Fruit fly (Drosophila melanogaster) whole organism, embryonic: ENCODE results near the gene Psf3.
A peak's percentile ranks its signal among the peaks of the same experiment; 100 is the strongest.

Experiments used
- Aef1 ChIP-seq: fragments of 200-800 bp; sonication (Bioruptor generic); IDR thresholded peaks from 3 replicates; pipeline ENCODE4 v1.3.6; 2022; ENCODE audit warnings: missing biosample characterization, missing genetic modification characterization
- Asciz ChIP-seq: fragments of 200-800 bp; sonication (Bioruptor generic); optimal IDR thresholded peaks from 2 replicates; lab custom pipeline; 2017; ENCODE audit warnings: missing biosample characterization, mild to moderate bottlenecking, missing genetic modification characterization, missing genetic modification reagents
- B-H1 ChIP-seq: fragments of 200-800 bp; sonication (Bioruptor generic); IDR thresholded peaks from 3 replicates; pipeline ENCODE4 v1.3.6; 2022; ENCODE audit warnings: missing biosample characterization, missing genetic modification characterization
- Bgb ChIP-seq: fragments of 200-800 bp; sonication (Bioruptor generic); IDR thresholded peaks from 2 replicates; pipeline ENCODE4 v1.3.6; 2022; ENCODE audit warnings: missing biosample characterization, missing genetic modification characterization; ENCODE audit not compliant: partially characterized antibody
- Blimp-1 ChIP-seq: fragments of 200-800 bp; sonication (Bioruptor generic); optimal IDR thresholded peaks from 3 replicates; lab custom pipeline; 2018; ENCODE audit warnings: missing biosample characterization, missing genetic modification characterization, mild to moderate bottlenecking, moderate library complexity, missing genetic modification reagents
- CG10565 ChIP-seq: fragments of 200-800 bp; sonication (Bioruptor generic); optimal IDR thresholded peaks from 3 replicates; lab custom pipeline; 2016; ENCODE audit warnings: missing biosample characterization, mild to moderate bottlenecking, missing genetic modification characterization
- CG12659 ChIP-seq: fragments of 200-800 bp; sonication (Bioruptor generic); optimal IDR thresholded peaks from 3 replicates; lab custom pipeline; 2017; ENCODE audit warnings: mild to moderate bottlenecking, missing biosample characterization, missing genetic modification reagents, missing genetic modification characterization
- CG12769 ChIP-seq: fragments of 200-800 bp; sonication (Bioruptor generic); optimal IDR thresholded peaks from 2 replicates; lab custom pipeline; 2019; ENCODE audit warnings: missing biosample characterization, mild to moderate bottlenecking, missing genetic modification characterization, moderate library complexity
- CG15479 ChIP-seq: fragments of 200-800 bp; sonication (Bioruptor generic); optimal IDR thresholded peaks from 3 replicates; lab custom pipeline; 2019; ENCODE audit warnings: missing biosample characterization, mild to moderate bottlenecking, missing genetic modification characterization, moderate library complexity
- CG15514 ChIP-seq: fragments of 200-800 bp; sonication (Bioruptor generic); optimal IDR thresholded peaks from 3 replicates; lab custom pipeline; 2017; ENCODE audit warnings: missing biosample characterization, missing genetic modification characterization, mild to moderate bottlenecking, moderate library complexity, missing genetic modification reagents
- CG15601 ChIP-seq: fragments of 200-800 bp; sonication (Bioruptor generic); optimal IDR thresholded peaks from 3 replicates; lab custom pipeline; 2019; ENCODE audit warnings: missing biosample characterization, mild to moderate bottlenecking, missing genetic modification characterization, moderate library complexity
- CG2678 ChIP-seq: fragments of 200-800 bp; sonication (Bioruptor generic); optimal IDR thresholded peaks from 3 replicates; lab custom pipeline; 2019; ENCODE audit warnings: missing biosample characterization, mild to moderate bottlenecking, missing genetic modification characterization, moderate library complexity
- CG2712 ChIP-seq: fragments of 200-800 bp; optimal IDR thresholded peaks from 3 replicates; lab custom pipeline; 2019; ENCODE audit warnings: missing biosample characterization, mild to moderate bottlenecking, missing genetic modification characterization, moderate library complexity
- CG30020 ChIP-seq: fragments of 200-800 bp; optimal IDR thresholded peaks from 2 replicates; lab custom pipeline; 2019; ENCODE audit warnings: missing biosample characterization, mild to moderate bottlenecking, missing genetic modification characterization, moderate library complexity
- CG31441 ChIP-seq: fragments of 200-800 bp; sonication (Bioruptor generic); IDR thresholded peaks from 2 replicates; pipeline ENCODE4 v1.3.6; 2022; ENCODE audit warnings: missing biosample characterization, missing genetic modification characterization
- CG32767 ChIP-seq: fragments of 200-800 bp; sonication (Bioruptor generic); IDR thresholded peaks from 2 replicates; pipeline ENCODE4 v1.3.6; 2022; ENCODE audit warnings: missing biosample characterization, missing genetic modification characterization
- CG3995 ChIP-seq: fragments of 200-800 bp; sonication (Bioruptor generic); optimal IDR thresholded peaks from 3 replicates; lab custom pipeline; 2016; ENCODE audit warnings: missing biosample characterization, missing genetic modification characterization
- CG5245 ChIP-seq: fragments of 200-800 bp; sonication (Bioruptor generic); optimal IDR thresholded peaks from 3 replicates; lab custom pipeline; 2016; ENCODE audit warnings: missing biosample characterization, missing genetic modification characterization
- CG6254 ChIP-seq: fragments of 200-800 bp; sonication (Bioruptor generic); optimal IDR thresholded peaks from 3 replicates; lab custom pipeline; 2017; ENCODE audit warnings: mild to moderate bottlenecking, missing biosample characterization, missing genetic modification reagents, missing genetic modification characterization
- CG6689 ChIP-seq: fragments of 200-800 bp; sonication (Bioruptor generic); IDR thresholded peaks from 2 replicates; pipeline ENCODE4 v1.3.6; 2022; ENCODE audit warnings: missing biosample characterization, missing genetic modification characterization
- CG7928 ChIP-seq: fragments of 200-800 bp; sonication (Bioruptor generic); optimal IDR thresholded peaks from 2 replicates; lab custom pipeline; 2017; ENCODE audit warnings: missing biosample characterization, mild to moderate bottlenecking, missing genetic modification characterization
- CG8290 ChIP-seq, 3 experiments: fragments of 200-800 bp; sonication (Bioruptor generic); optimal IDR thresholded peaks; 2 replicates each; lab custom pipeline; 2016 to 2019; ENCODE audit warnings: missing biosample characterization in 3 of 3, missing genetic modification characterization in 3 of 3, mild to moderate bottlenecking in 2 of 3, moderate library complexity in 1 of 3
- CG8924 ChIP-seq: fragments of 200-800 bp; optimal IDR thresholded peaks from 3 replicates; lab custom pipeline; 2019; ENCODE audit warnings: missing biosample characterization, mild to moderate bottlenecking, missing genetic modification characterization, moderate library complexity
- CG9727 ChIP-seq: fragments of 200-800 bp; sonication (Bioruptor generic); optimal IDR thresholded peaks from 3 replicates; lab custom pipeline; 2017; ENCODE audit warnings: missing biosample characterization, mild to moderate bottlenecking, missing genetic modification characterization
- Doc3 ChIP-seq: fragments of 200-800 bp; sonication (Bioruptor generic); IDR thresholded peaks from 3 replicates; pipeline ENCODE4 v1.3.6; 2022; ENCODE audit warnings: missing biosample characterization, missing genetic modification characterization; ENCODE audit not compliant: partially characterized antibody
- HmgD ChIP-seq: fragments of 200-800 bp; sonication (Bioruptor generic); optimal IDR thresholded peaks from 3 replicates; lab custom pipeline; 2016; ENCODE audit warnings: missing biosample characterization, missing genetic modification characterization
- Hmr ChIP-seq: fragments of 200-800 bp; sonication (Bioruptor generic); optimal IDR thresholded peaks from 3 replicates; lab custom pipeline; 2017; ENCODE audit warnings: mild to moderate bottlenecking, missing biosample characterization, missing genetic modification reagents, missing genetic modification characterization
- Hmx ChIP-seq: fragments of 200-800 bp; sonication (Bioruptor generic); optimal IDR thresholded peaks from 2 replicates; lab custom pipeline; 2016; ENCODE audit warnings: missing biosample characterization, missing genetic modification characterization
- Neu2 ChIP-seq: fragments of 200-800 bp; sonication (Bioruptor generic); optimal IDR thresholded peaks from 3 replicates; lab custom pipeline; 2016; ENCODE audit warnings: missing biosample characterization, missing genetic modification characterization, borderline replicate concordance
- Nf-YC ChIP-seq: fragments of 200-800 bp; optimal IDR thresholded peaks from 3 replicates; lab custom pipeline; 2019; ENCODE audit warnings: missing biosample characterization, mild to moderate bottlenecking, missing genetic modification characterization, moderate library complexity
- Ptx1 ChIP-seq: fragments of 200-800 bp; sonication (Bioruptor generic); IDR thresholded peaks from 2 replicates; pipeline ENCODE4 v1.3.6; 2022; ENCODE audit warnings: missing biosample characterization, missing genetic modification characterization
- Rfx ChIP-seq: fragments of 200-800 bp; sonication (Bioruptor generic); IDR thresholded peaks from 2 replicates; pipeline ENCODE4 v1.3.6; 2022; ENCODE audit warnings: missing biosample characterization, missing genetic modification characterization
- Sin3A ChIP-seq: fragments of >200 bp; optimal IDR thresholded peaks from 2 replicates; lab custom pipeline; 2018
- YL-1 ChIP-seq: fragments of 200-800 bp; sonication (Bioruptor generic); optimal IDR thresholded peaks from 3 replicates; lab custom pipeline; 2017; ENCODE audit warnings: missing biosample characterization, mild to moderate bottlenecking, missing genetic modification characterization
- ase ChIP-seq: fragments of 200-800 bp; sonication (Bioruptor generic); IDR thresholded peaks from 3 replicates; pipeline ENCODE4 v1.3.6; 2022; ENCODE audit warnings: missing biosample characterization, missing genetic modification characterization
- crc ChIP-seq: fragments of 200-800 bp; sonication (Bioruptor generic); optimal IDR thresholded peaks from 2 replicates; lab custom pipeline; 2016; ENCODE audit warnings: missing biosample characterization, missing genetic modification characterization
- danr ChIP-seq: fragments of 200-800 bp; sonication (Bioruptor generic); IDR thresholded peaks from 2 replicates; pipeline ENCODE4 v1.3.6; 2022; ENCODE audit warnings: missing biosample characterization, missing genetic modification characterization
- dmrt11E ChIP-seq: fragments of 200-800 bp; sonication (Bioruptor generic); optimal IDR thresholded peaks from 3 replicates; lab custom pipeline; 2018; ENCODE audit warnings: missing biosample characterization, mild to moderate bottlenecking, missing genetic modification characterization, moderate library complexity
- ewg ChIP-seq: fragments of 200-800 bp; sonication (Bioruptor generic); optimal IDR thresholded peaks from 3 replicates; lab custom pipeline; 2017; ENCODE audit warnings: mild to moderate bottlenecking, missing biosample characterization, missing genetic modification reagents, missing genetic modification characterization
- exex ChIP-seq: fragments of 200-800 bp; sonication (Bioruptor generic); optimal IDR thresholded peaks from 4 replicates; lab custom pipeline; 2018; ENCODE audit warnings: missing biosample characterization, mild to moderate bottlenecking, missing genetic modification characterization, moderate library complexity
- fd3F ChIP-seq: fragments of 200-800 bp; sonication (Bioruptor generic); optimal IDR thresholded peaks from 2 replicates; lab custom pipeline; 2018; ENCODE audit warnings: missing biosample characterization, mild to moderate bottlenecking, missing genetic modification characterization, moderate library complexity
- gcm2 ChIP-seq: fragments of 200-800 bp; sonication (Bioruptor generic); optimal IDR thresholded peaks from 2 replicates; lab custom pipeline; 2016; ENCODE audit warnings: missing biosample characterization, missing genetic modification characterization
- grau ChIP-seq: fragments of 200-800 bp; optimal IDR thresholded peaks from 3 replicates; lab custom pipeline; 2019; ENCODE audit warnings: missing biosample characterization, mild to moderate bottlenecking, missing genetic modification characterization, moderate library complexity
- lbe ChIP-seq: fragments of 200-800 bp; sonication (Bioruptor generic); optimal IDR thresholded peaks from 2 replicates; lab custom pipeline; 2016; ENCODE audit warnings: missing biosample characterization, mild to moderate bottlenecking, missing genetic modification characterization
- mirr ChIP-seq: fragments of 200-800 bp; sonication (Bioruptor generic); optimal IDR thresholded peaks from 3 replicates; lab custom pipeline; 2018; ENCODE audit warnings: missing biosample characterization, mild to moderate bottlenecking, missing genetic modification characterization
- nom ChIP-seq: fragments of 200-800 bp; sonication (Bioruptor generic); optimal IDR thresholded peaks from 2 replicates; lab custom pipeline; 2017; ENCODE audit warnings: missing biosample characterization, missing genetic modification characterization, mild to moderate bottlenecking, moderate library complexity, missing genetic modification reagents
- run ChIP-seq: fragments of 200-800 bp; sonication (Bioruptor generic); optimal IDR thresholded peaks from 3 replicates; lab custom pipeline; 2018; ENCODE audit warnings: missing biosample characterization, mild to moderate bottlenecking, missing genetic modification characterization
- wor ChIP-seq: fragments of 200-800 bp; sonication (Bioruptor generic); IDR thresholded peaks from 2 replicates; pipeline ENCODE4 v1.3.6; 2022; ENCODE audit warnings: missing biosample characterization, missing genetic modification characterization
- z ChIP-seq: fragments of 200-800 bp; sonication (Bioruptor generic); IDR thresholded peaks from 3 replicates; pipeline ENCODE4 v1.3.6; 2022; ENCODE audit warnings: missing biosample characterization, missing genetic modification characterization
- zf30C ChIP-seq: fragments of 200-800 bp; sonication (Bioruptor generic); optimal IDR thresholded peaks from 3 replicates; lab custom pipeline; 2018; ENCODE audit warnings: missing biosample characterization, mild to moderate bottlenecking, missing genetic modification characterization
- zfh1 ChIP-seq: fragments of 200-800 bp; sonication (Bioruptor generic); IDR thresholded peaks from 3 replicates; pipeline ENCODE4 v1.3.6; 2022; ENCODE audit warnings: missing biosample characterization, missing genetic modification characterization

Psf3 gene

DNA sequence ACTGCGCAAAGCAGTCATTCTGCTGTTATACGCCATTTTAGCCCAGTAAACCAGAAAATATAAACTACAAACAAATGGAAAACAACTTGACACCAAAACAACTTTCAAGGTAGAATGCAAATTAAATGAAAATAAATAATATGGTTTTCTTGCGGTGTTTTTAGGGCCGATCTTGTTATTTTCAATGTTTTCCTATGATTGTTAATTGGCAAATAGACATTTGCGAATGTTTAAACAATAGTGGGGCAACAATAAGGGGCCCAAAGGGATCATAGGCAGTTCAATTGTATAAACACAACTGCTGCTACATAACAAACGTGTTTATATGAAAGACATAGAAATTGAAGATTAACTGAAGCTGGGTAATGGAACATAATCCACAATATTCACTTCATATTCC lies 11.2 kb upstream of the Psf3 start (continued):
- TF ChIP-seq crc = no peak
- no peak for TF ChIP-seq Asciz
- no peak for TF ChIP-seq zfh1
- no peak for TF ChIP-seq gcm2 (GFP tag; lab: Kevin White, UChicago)
- TF ChIP-seq danr (GFP tag; lab: Robert Waterston, UW) = no peak
- TF ChIP-seq mirr (GFP tag; lab: Kevin White, UChicago) = no peak
- no peak for TF ChIP-seq YL-1 (GFP tag; lab: Kevin White, UChicago)
- no peak for TF ChIP-seq CG3995 (GFP tag; lab: Kevin White, UChicago)
- TF ChIP-seq ewg (GFP tag; lab: Kevin White, UChicago) = no peak
- TF ChIP-seq wor (GFP tag; lab: Robert Waterston, UW) = no peak
- TF ChIP-seq nom (GFP tag; lab: Kevin White, UChicago) = no peak
- TF ChIP-seq CG6254 (GFP tag; lab: Kevin White, UChicago) = no peak
- peak; percentile 22; the same call in 1 of the 2 replicates for TF ChIP-seq Rfx (GFP tag; lab: Robert Waterston, UW)
- no peak for TF ChIP-seq exex (tag; lab: Kevin White, UChicago)
- TF ChIP-seq Hmr = peak; percentile 30
- no peak for TF ChIP-seq CG2712 (tag; lab: Kevin White, UChicago)
- TF ChIP-seq CG12769 (tag; lab: Kevin White, UChicago) = peak; percentile 11
- TF ChIP-seq Blimp-1 = no peak
- TF ChIP-seq CG8290 (GFP tag; optimal IDR thresholded peaks at IDR 0.05; lab: Kevin White, UChicago) = no peak
- peak in 1 of 2 experiments; percentile 53 for TF ChIP-seq CG8290 (tag; optimal IDR thresholded peaks at IDR 0.05; lab: Kevin White, UChicago)
- no peak for TF ChIP-seq HmgD (GFP tag; lab: Kevin White, UChicago)
- no peak for TF ChIP-seq Nf-YC (tag; lab: Kevin White, UChicago)
- TF ChIP-seq dmrt11E (tag; lab: Kevin White, UChicago) = no peak
- TF ChIP-seq CG9727 (GFP tag; lab: Kevin White, UChicago) = no peak
- peak; percentile 1 for TF ChIP-seq CG12659 (GFP tag; lab: Kevin White, UChicago)
- TF ChIP-seq Doc3 = no peak
- peak; percentile 9 for TF ChIP-seq CG2678 (tag; lab: Kevin White, UChicago)
- no peak for TF ChIP-seq CG10565 (GFP tag; lab: Kevin White, UChicago)
- TF ChIP-seq CG15479 (GFP tag; lab: Kevin White, UChicago) = no peak
- peak; percentile 13 for TF ChIP-seq CG15514 (GFP tag; lab: Kevin White, UChicago)
- no peak for TF ChIP-seq CG7928 (GFP tag; lab: Kevin White, UChicago)
- no peak for TF ChIP-seq CG15601 (tag; lab: Kevin White, UChicago)
- TF ChIP-seq ase (GFP tag; lab: Robert Waterston, UW) = no peak
- TF ChIP-seq zf30C (GFP tag; lab: Kevin White, UChicago) = no peak
- TF ChIP-seq run (tag; lab: Kevin White, UChicago) = no peak
- TF ChIP-seq CG30020 (tag; lab: Kevin White, UChicago) = no peak
- no peak for TF ChIP-seq z
- TF ChIP-seq fd3F = peak; percentile 64
- TF ChIP-seq CG6689 (GFP tag; lab: Robert Waterston, UW) = no peak
- TF ChIP-seq grau = no peak
- TF ChIP-seq Ptx1 = no peak
- no peak for TF ChIP-seq CG8924
- TF ChIP-seq lbe = no peak
- no peak for TF ChIP-seq Bgb
- no peak for TF ChIP-seq CG32767 (GFP tag; lab: Robert Waterston, UW)
- no peak for TF ChIP-seq CG5245 (GFP tag; lab: Kevin White, UChicago)
- TF ChIP-seq CG31441 = no peak
- TF ChIP-seq Sin3A = no peak
- TF ChIP-seq Aef1 (GFP tag; lab: Robert Waterston, UW) = no peak
- TF ChIP-seq Neu2 (GFP tag; lab: Kevin White, UChicago) = no peak
- no peak for TF ChIP-seq Hmx
- no peak for TF ChIP-seq B-H1 (GFP tag; lab: Robert Waterston, UW)
